Fruit fly (Drosophila melanogaster) whole organism, larva: ENCODE data around the gene bol.

ENCODE experiments used
- noc ChIP-seq: fragments of 200-800 bp; sonication (Bioruptor generic); optimal IDR thresholded peaks from 3 replicates; lab custom pipeline; 2019; ENCODE audit warnings: missing biosample characterization, mild to moderate bottlenecking, missing genetic modification characterization, moderate library complexity

The bol gene

DNA sequence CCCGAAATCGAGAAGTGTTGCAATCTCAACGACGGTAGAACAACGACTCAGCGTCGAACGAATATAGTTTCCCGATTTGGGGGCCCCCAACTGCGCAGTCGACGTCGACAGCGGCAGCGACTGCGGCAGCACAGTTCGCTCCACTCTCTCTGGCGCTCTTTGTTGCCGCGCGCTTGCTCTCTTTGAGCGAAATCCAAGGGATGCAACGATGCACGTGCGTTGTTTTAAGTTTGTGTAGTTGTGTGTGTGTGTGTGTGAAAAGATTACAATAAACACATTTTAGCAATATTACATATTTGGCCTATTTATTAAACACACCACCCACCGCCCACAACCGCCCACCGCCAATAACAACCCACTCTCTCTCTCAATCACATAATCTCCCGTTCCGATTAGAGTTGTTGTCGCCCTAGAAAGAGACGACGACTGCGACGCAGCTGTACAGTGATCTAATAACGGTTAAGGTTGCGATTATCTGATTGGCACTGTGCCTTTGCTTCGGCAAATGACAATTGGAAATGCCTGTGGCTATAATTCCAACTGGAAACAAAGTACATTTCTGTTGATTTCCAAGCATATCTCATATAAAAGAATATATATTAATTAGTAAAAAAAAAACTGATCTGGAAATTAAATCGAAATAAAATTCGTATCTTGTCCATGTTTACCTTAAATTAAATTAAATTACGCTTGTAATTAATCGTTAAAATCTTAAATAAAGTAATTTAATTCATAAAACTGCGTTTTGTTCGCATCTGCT, 8.8 kb downstream of the bol start:
- no peak for TF ChIP-seq noc (tag; lab: Kevin White, UChicago)

DNA sequence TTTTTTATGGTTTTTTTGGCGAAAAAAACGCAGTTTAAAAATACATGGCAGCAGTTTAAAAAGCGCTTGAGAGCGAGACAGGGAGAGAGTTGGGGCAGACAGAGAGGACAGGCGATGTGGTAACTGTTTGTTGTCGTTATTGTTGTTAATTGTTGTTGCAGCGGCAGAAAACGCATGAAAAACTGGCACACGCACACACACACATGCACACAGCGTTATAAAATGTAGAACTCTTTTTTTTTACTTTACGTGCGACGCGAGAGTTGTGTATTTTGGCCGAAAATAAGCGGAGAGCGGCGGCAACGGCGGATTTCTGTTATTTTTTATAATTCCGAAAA, 9.3 kb downstream of the bol start:
- no peak for TF ChIP-seq noc (tag; lab: Kevin White, UChicago)

DNA sequence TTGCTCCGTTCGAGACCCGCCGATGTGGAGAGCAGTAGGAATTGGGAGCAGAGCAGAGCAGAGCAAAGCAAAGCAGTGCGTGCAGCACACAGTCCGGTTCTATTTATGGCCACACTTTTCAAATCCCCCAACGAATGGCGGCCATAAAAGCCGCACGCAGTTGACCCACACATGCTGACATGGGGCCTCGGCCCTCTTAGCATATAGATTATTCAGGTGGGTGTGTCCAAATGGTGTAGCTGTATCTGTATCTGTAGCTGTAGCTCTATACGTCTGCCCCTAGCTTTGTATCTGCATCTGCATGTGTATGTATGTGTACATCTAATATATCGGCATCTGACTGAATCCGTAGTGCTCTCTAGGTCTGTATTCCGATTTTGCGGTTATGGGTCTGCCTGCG, 12.9 kb downstream of the bol start:
- TF ChIP-seq noc (tag; lab: Kevin White, UChicago), result no peak

DNA sequence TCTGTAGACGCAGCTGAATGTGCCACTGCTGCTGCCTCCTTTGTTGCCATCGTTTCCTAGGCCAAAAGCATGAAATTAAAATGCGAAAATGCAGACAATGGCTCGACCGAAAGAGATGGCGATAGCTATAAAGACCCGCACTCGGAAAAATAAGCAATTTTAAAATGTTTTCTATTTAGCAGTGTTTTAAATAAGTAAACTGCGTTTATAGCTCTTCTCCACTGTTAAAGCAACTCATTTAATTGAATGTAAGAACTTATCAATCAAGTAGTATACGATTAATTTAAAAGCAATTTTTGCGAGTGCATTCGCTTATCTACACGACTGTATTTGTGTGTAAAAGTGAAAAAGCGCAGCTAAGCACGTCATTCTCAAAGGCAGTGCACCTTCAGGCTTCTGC, 14.6 kb downstream of the bol start:
- TF ChIP-seq noc (tag; lab: Kevin White, UChicago), result no peak

DNA sequence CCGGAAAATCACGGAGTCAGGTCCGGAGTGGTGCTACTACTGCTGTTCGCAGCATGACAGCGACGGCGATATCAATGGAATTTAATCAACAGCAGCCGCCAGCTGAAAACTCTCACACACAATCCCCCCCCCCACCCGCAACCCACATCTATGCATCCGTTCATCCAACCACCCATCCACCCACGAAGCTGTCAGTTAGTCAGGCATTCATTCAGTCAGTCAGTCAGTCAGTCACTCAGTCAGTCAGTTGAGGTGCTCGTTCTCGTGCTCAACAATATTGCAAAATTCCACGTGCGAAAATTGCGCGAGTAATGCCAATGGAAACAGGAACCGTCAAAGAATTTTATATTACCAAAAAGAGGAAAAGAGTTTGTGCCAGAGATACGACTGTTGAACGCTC, 18.6 kb downstream of the bol start:
- no peak for TF ChIP-seq noc (tag; lab: Kevin White, UChicago)

DNA sequence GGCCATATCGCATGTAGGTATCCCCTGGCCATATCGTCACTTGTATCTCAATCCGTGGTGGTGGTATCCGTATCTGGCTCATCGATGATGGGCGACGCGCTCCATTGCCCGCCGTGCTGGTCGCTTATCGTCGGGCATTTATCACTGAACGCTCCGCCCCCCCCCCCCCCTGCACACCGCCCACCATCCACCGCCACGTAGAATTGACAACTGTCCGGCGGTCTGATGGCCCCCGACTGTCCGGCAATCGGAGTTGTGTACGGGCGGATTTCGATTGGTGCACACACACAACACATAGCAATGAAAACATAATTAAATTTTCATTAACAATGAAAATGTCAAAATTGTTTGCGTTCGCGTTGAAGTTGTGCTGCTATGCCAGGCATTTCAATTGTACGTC, 19.8 kb downstream of the bol start:
- no peak for TF ChIP-seq noc (tag; lab: Kevin White, UChicago)

DNA sequence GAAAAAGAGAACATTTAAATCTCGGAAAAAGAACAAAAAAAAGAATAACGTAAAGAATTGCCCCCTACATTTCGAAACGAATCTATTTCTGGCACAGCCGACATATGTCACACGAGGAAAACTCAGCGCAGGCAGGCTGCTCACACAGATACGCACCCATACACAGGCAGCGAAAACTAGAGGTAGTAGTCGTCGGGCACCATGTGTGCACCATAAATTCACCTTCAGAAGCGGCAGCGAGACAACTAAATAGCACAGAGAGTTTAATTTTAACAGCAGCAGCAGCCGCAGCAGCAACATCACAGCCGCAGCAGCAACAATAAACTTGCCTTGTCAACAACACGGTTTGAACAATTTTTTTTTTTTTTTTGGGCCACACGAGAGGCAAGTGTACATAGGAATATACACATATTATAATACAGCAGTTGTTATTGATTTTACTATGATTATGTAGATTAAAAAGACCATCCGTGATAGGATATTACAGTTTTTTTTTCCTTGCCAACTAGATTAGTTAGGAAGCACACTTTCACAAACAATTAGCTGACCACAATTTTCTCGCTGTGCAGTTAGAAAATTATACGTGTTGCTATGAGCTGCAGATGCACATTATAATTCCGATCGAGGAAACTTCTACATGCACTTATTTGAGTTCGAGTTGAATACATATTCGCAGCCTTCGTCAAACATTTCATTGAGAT, 20.5 kb downstream of the bol start:
- no peak for TF ChIP-seq noc (tag; lab: Kevin White, UChicago)

DNA sequence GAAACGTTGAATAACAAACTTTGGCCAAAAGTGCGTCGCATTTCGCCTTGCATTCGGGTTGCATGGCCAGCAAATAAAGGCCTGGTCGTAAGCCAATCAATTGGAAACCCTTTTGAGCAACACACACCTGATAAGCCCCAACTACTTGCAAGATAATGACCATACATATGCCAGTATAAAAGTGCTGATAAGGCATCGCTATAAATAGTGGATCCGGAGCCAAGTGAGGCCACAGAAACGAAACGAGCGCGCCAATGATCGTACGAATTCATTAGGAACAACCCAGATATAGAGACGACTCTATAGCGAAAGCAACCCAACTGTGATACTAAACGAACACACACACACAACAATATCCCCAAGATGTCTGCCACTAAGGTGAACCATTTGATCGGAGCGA, 37.6 kb downstream of the bol start, which contains the start of gene CG13315:
Gene CG13315 (plus strand): TSS at position 230 of the 400 bp plus-strand sequence.
- peak; percentile 18 for TF ChIP-seq noc (tag; lab: Kevin White, UChicago)

DNA sequence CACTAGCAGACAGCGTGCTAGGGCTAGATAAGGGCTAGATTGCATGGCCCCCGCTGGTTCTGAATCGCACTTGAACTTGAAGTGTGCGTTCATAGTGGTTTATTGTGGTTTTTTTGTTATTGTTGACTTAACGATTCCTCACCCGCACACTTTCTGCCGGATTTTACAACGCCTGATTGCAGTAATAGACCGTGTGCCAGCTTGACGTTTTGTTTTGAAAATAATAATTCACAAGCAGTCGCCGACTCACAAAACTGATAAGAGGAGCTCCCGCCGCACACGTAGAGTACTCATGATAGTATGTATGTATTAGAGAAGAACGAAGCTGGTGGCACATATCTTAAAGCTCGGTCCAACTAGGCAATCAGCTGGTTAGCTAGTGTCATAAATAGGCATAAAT, 38.5 kb downstream of the bol start:
- TF ChIP-seq noc (tag; lab: Kevin White, UChicago), result no peak

DNA sequence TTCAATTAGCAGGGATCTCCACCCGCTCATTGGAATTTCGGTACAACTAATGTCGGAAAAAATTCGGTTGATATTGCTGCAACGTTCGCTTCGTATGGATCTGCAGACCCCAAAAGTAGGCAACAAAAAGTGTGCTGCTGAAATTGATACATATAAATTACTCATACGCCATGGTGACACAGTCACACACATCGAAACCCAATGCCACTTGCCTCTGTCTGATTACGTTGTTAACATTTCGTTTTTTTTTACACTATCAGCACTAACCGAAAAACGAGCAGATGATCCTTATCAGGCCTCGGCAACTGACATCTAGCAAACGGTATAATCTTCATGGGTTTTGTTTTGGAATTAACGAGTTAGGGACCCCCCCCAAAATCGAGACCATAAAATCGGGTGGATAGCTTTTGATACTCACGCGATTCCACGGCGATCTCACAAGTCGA, 39.2 kb downstream of the bol start:
- TF ChIP-seq noc (tag; lab: Kevin White, UChicago), result peak; percentile 42

DNA sequence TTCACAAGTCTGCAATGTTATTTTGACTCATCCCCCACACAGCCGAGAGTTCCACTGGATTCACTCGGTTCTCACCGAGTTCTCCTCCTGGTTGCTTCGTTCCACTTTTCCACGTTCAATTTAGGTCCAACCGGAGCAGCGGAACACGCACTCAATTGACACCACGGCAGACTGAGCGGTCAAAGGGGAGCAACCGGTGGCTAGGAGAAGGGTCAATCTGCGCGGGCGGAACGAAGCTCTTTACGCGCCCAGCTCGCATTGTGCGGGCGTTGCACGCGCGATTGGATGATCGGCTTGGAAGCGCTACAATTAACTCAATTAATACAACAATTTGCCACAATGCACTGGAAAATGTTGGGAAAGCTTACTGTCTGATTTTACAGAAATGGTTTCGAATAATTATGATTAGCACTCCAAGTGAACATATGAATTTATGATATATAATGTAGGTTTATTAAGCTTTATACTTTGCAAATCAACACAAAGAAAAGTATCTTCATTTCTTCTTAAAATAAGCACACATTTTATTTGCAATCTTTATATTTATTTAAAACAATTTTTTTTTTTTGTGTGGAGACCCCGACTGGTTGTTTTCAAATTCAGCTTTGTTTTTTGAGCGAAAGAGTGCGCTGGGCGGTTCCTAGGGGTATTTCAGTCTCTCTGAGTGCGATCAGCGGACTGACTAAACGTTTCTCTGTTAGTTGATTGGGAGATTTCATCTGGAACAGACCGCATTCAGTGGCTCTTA, 41.7 kb downstream of the bol start, which contains the start of gene CG32032:
Gene CG32032 (plus strand): TSS at position 698 of the 748 bp plus-strand sequence.
- no peak for TF ChIP-seq noc (tag; lab: Kevin White, UChicago)

DNA sequence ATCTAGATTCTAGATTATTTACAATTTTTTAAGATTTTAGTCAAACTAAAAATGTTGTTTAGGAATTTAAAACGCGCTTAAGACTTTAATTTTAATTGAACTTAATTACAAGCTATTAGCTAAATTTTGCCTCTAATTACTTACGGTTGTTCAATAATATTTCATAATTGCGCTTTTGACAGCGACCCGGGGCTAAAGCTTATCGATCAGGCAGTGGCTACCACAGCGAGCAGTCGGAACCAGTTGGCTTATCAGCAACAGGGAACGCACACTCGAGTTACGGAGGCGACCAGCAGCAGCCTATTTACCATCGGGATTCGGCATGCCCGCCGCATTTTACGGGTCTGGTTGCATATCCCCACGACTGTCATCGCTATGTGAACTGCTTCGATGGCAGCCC, 59.3 kb downstream of the bol start:
- TF ChIP-seq noc (tag; lab: Kevin White, UChicago), result peak; percentile 43

DNA sequence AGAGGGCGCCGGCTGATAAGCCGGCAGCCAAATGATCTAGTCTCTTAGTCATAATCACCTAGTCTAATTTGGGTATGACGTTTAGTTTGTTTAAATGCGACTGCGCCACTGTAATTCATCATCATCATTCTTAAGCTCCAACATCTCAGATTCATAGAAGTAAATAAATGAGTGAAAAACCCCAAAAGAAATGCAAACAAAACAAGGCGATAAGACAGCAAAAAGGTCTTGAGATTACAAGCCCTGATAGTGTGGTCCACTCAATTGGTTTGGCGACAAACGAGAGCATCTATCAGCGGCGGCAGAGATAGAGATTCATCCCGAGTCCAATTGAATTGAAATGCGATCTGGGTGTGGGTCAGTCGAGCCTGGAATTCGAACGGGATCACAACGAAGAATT, 59.9 kb downstream of the bol start, which contains the start of gene teq:
Gene teq (plus strand): TSS at position 359 of the 400 bp plus-strand sequence.
- no peak for TF ChIP-seq noc (tag; lab: Kevin White, UChicago)

DNA sequence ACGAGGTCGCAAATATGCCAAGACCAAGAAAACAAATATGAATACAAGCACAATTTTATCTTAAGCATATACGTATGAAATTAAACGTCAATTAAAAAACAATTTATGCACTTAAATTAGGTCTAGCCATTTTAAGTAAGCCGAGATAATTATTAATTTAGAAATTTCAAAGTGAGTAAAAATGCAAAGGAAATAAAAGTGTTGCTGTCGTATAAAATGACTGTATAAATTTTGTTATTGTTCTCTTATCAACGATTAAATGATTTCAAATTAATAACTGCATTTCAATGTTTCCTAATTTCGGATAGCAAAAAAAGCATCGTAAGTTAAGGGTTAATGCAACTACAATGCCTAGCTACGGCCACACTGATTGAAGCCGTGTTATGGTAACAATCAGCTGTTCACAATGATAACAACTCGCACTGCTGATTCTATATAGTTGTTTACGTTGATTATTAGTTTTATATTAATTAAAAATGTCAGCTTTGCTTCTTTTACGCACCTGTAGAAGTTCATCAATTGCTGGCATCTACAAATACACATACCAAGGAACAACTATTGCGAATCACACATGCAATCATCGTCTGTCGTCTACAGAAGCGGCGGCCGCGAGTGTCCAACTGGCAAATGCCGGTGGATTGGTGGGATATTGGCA, 61.3 kb downstream of the bol start, which contains the start of the genes CG4911 and CG4942:
Gene CG4911 (minus strand): TSS at position 1 of the 655 bp plus-strand sequence.
Gene CG4942 (plus strand): TSS at position 375 of the 655 bp plus-strand sequence.
- peak; percentile 51 for TF ChIP-seq noc (tag; lab: Kevin White, UChicago)

DNA sequence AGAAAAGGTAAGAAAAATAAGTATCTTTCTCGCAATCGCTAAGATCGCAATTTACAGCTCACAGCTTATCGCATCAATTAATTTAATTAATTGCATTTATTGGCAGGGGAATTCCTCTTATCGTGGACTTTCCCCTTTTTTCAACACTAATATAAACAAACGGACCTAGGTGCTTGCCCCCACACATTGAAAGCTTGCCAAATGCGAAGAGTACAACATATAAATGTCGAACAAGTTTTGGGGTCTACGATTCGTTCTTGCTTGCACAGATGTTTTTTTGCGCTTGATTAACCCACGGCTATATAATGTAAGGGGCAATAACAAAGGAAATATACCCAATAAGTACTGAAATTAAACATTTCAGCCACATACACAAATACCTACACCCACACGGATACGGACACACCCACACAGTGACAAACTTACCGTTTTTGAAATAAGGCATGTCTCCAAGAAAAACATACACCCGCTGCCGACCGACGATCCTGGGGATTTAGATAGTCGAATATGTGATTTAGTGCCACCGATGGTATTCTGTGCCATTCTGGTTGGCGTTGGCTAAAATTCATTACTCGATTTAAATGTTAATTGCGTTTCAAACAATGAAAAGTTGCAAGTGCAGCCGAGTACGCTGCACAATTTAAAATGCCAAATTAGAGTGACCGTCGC, 62.0 kb downstream of the bol start:
- TF ChIP-seq noc (tag; lab: Kevin White, UChicago), result no peak
